Fruit fly (Drosophila melanogaster) whole organism, pupa: Measurements from ENCODE around the gene Pex14.

Source experiments
- CG10348 ChIP-seq: fragments of 200-800 bp; sonication (Bioruptor generic); IDR thresholded peaks from 2 replicates; pipeline ENCODE4 v1.3.6; 2022; ENCODE audit warnings: missing biosample characterization, missing genetic modification characterization
- CG12605 ChIP-seq: fragments of 200-800 bp; sonication (Bioruptor generic); IDR thresholded peaks from 2 replicates; pipeline ENCODE4 v1.3.6; 2022; ENCODE audit warnings: missing biosample characterization, missing genetic modification characterization
- CG13204 ChIP-seq: fragments of 200-800 bp; sonication (Bioruptor generic); optimal IDR thresholded peaks from 2 replicates; lab custom pipeline; 2018; ENCODE audit warnings: missing biosample characterization, mild to moderate bottlenecking, missing genetic modification characterization, moderate library complexity
- CG14655 ChIP-seq: fragments of 200-800 bp; sonication (Bioruptor generic); optimal IDR thresholded peaks from 3 replicates; lab custom pipeline; 2017; ENCODE audit warnings: mild to moderate bottlenecking, missing biosample characterization, missing genetic modification reagents, missing genetic modification characterization
- CG15710 ChIP-seq: fragments of 200-800 bp; sonication (Bioruptor generic); optimal IDR thresholded peaks from 2 replicates; lab custom pipeline; 2018; ENCODE audit warnings: missing biosample characterization, mild to moderate bottlenecking, missing genetic modification characterization, moderate library complexity
- CG17806 ChIP-seq: fragments of 200-800 bp; sonication (Bioruptor generic); optimal IDR thresholded peaks from 2 replicates; lab custom pipeline; 2018; ENCODE audit warnings: missing biosample characterization, mild to moderate bottlenecking, missing genetic modification characterization, moderate library complexity
- CG32121 ChIP-seq: fragments of 200-800 bp; sonication (Bioruptor generic); IDR thresholded peaks from 2 replicates; pipeline ENCODE4 v1.3.6; 2022; ENCODE audit warnings: missing biosample characterization, missing genetic modification characterization
- CG34367 ChIP-seq: fragments of 200-800 bp; sonication (Bioruptor generic); optimal IDR thresholded peaks from 2 replicates; lab custom pipeline; 2018; ENCODE audit warnings: missing biosample characterization, mild to moderate bottlenecking, missing genetic modification characterization
- CG4496 ChIP-seq: fragments of 200-800 bp; sonication (Bioruptor generic); IDR thresholded peaks from 3 replicates; pipeline ENCODE4 v1.3.6; 2022; ENCODE audit warnings: missing biosample characterization, missing genetic modification characterization
- CG8159 ChIP-seq: fragments of 200-800 bp; sonication (Bioruptor generic); optimal IDR thresholded peaks from 3 replicates; lab custom pipeline; 2018; ENCODE audit warnings: missing biosample characterization, mild to moderate bottlenecking, missing genetic modification characterization, moderate library complexity
- CG8301 ChIP-seq: fragments of 200-800 bp; sonication (Bioruptor generic); optimal IDR thresholded peaks from 2 replicates; lab custom pipeline; 2018; ENCODE audit warnings: missing biosample characterization, mild to moderate bottlenecking, missing genetic modification characterization
- CG9948 ChIP-seq: fragments of 200-800 bp; sonication (Bioruptor generic); optimal IDR thresholded peaks from 2 replicates; lab custom pipeline; 2018; ENCODE audit warnings: missing biosample characterization, mild to moderate bottlenecking, missing genetic modification characterization, moderate library complexity
- D1 ChIP-seq: fragments of 200-800 bp; sonication (Bioruptor generic); optimal IDR thresholded peaks from 2 replicates; lab custom pipeline; 2018; ENCODE audit warnings: missing biosample characterization, mild to moderate bottlenecking, missing genetic modification characterization, moderate library complexity
- EcR ChIP-seq: fragments of 200-800 bp; sonication (Bioruptor generic); optimal IDR thresholded peaks from 3 replicates; lab custom pipeline; 2019; ENCODE audit warnings: missing biosample characterization, missing genetic modification characterization, mild to moderate bottlenecking, moderate library complexity, missing genetic modification reagents
- Ets98B ChIP-seq: fragments of 200-800 bp; sonication (Bioruptor generic); IDR thresholded peaks from 2 replicates; pipeline ENCODE4 v1.3.6; 2022; ENCODE audit warnings: missing biosample characterization, missing genetic modification characterization
- Pif1A ChIP-seq: fragments of 200-800 bp; sonication (Bioruptor generic); optimal IDR thresholded peaks from 3 replicates; lab custom pipeline; 2016; ENCODE audit warnings: missing biosample characterization, missing genetic modification characterization
- Pif1B ChIP-seq: fragments of 200-800 bp; sonication (Bioruptor generic); optimal IDR thresholded peaks from 3 replicates; lab custom pipeline; 2016; ENCODE audit warnings: missing biosample characterization, missing genetic modification characterization
- Snoo ChIP-seq: fragments of 200-800 bp; sonication (Bioruptor generic); optimal IDR thresholded peaks from 3 replicates; lab custom pipeline; 2017; ENCODE audit warnings: missing biosample characterization, mild to moderate bottlenecking, missing genetic modification characterization, inconsistent platforms
- fd96Ca ChIP-seq: fragments of 200-800 bp; sonication (Bioruptor generic); IDR thresholded peaks from 3 replicates; pipeline ENCODE4 v1.3.6; 2022; ENCODE audit warnings: missing biosample characterization, missing genetic modification characterization
- gl ChIP-seq: fragments of 200-800 bp; sonication (Bioruptor generic); optimal IDR thresholded peaks from 2 replicates; lab custom pipeline; 2018; ENCODE audit warnings: missing biosample characterization, mild to moderate bottlenecking, missing genetic modification characterization
- rn ChIP-seq: fragments of 200-800 bp; sonication (Bioruptor generic); IDR thresholded peaks from 2 replicates; pipeline ENCODE4 v1.3.6; 2022; ENCODE audit warnings: missing biosample characterization, missing genetic modification characterization

Pex14 gene

dm6 chr3L:20796757-20797156 lies 18.2 kb downstream of the Pex14 start:
- no peak for TF ChIP-seq rn (GFP tag; lab: Robert Waterston, UW)
- TF ChIP-seq CG9948, result no peak
- no peak for TF ChIP-seq CG14655 (GFP tag; lab: Kevin White, UChicago)
- TF ChIP-seq CG8159, result no peak
- no peak for TF ChIP-seq CG10348 (GFP tag; lab: Robert Waterston, UW)
- TF ChIP-seq CG15710, result no peak
- no peak for TF ChIP-seq gl (tag; lab: Kevin White, UChicago)

dm6 chr3L:20797379-20797778 lies 18.8 kb downstream of the Pex14 start:
- TF ChIP-seq EcR (GFP tag; lab: Kevin White, UChicago) (no peak), fd96Ca (GFP tag; lab: Robert Waterston, UW) (no peak), CG13204 (GFP tag; lab: Kevin White, UChicago) (no peak), Ets98B (GFP tag; lab: Robert Waterston, UW) (no peak), CG12605 (GFP tag; lab: Robert Waterston, UW) (no peak), CG10348 (GFP tag; lab: Robert Waterston, UW) (no peak)

DNA sequence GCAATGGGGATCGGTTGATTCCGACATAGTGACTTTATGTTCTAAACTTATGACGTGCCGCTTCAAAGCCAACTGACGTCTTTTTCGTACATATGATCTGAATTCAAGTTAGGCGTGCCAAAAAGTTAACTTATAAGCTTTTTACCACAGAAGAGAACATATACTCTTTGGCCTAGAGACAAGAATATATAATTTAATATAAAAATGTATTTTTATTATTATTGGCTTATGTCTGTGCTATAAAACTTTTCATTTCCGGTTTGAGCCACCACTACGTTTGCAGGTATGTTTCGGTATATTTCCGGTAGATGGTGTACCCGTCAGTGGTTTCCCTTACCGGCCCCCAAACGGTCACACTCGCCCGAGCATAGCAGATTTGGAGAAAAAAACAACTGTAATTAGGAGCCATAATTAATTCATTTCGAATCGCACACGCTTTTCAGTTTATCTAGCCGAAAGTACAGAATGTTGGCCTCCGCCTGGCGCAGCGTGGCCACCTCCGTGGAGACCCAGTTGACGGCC lies 19.8 kb downstream of the Pex14 start, which contains the start of the genes CG3698 and tzn:
Gene CG3698 (minus strand): TSS at position 51 of the 522 bp plus-strand sequence.
Gene tzn (plus strand): TSS at position 321 of the 522 bp plus-strand sequence.
- no peak for TF ChIP-seq CG14655 (GFP tag; lab: Kevin White, UChicago)
- no peak for TF ChIP-seq EcR (GFP tag; lab: Kevin White, UChicago)
- peak; percentile 59; the same call in 1 of the 2 replicates for TF ChIP-seq CG32121 (GFP tag; lab: Robert Waterston, UW)
- no peak for TF ChIP-seq CG17806
- peak; percentile 72 for TF ChIP-seq CG15710
- TF ChIP-seq fd96Ca (GFP tag; lab: Robert Waterston, UW), result no peak; the same call in 2 of the 3 replicates
- no peak for TF ChIP-seq CG9948
- peak; percentile 89 for TF ChIP-seq CG4496 (GFP tag; lab: Robert Waterston, UW)
- TF ChIP-seq CG8159, result no peak
- no peak for TF ChIP-seq CG13204 (GFP tag; lab: Kevin White, UChicago)
- TF ChIP-seq CG34367, result peak; percentile 82
- TF ChIP-seq gl (tag; lab: Kevin White, UChicago), result peak; percentile 48
- no peak for TF ChIP-seq Pif1B (GFP tag; lab: Kevin White, UChicago)
- TF ChIP-seq CG12605 (GFP tag; lab: Robert Waterston, UW), result no peak
- TF ChIP-seq rn (GFP tag; lab: Robert Waterston, UW), result peak; percentile 76
- peak; percentile 93 for TF ChIP-seq Snoo (tag; lab: Kevin White, UChicago)
- peak; percentile 52; the same call in 1 of the 2 replicates for TF ChIP-seq Ets98B (GFP tag; lab: Robert Waterston, UW)
- no peak for TF ChIP-seq CG8301 (tag; lab: Kevin White, UChicago)
- TF ChIP-seq D1 (tag; lab: Kevin White, UChicago), result no peak
- no peak for TF ChIP-seq Pif1A (GFP tag; lab: Kevin White, UChicago)
- TF ChIP-seq CG10348 (GFP tag; lab: Robert Waterston, UW), result no peak

DNA sequence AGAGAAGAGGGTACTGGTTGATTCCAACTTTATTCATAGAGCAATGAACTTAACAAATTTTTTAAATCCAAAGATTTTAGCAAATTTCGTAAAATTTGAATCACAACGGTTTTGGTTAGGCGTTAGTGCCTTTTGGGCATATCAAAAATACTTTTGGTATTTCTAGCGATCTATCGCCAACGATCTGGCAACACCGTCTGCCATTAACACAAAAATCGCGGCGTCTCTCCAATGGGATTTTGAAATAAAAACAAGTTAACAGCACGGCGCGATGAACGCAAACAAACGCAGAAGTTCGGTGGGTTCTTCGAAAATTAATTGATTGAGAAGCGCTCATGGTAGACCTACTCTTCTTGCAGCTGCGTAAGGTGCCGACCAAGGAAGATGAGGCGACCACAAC lies 21.6 kb downstream of the Pex14 start, which contains the start of gene Spc105R:
Gene Spc105R (plus strand): TSS at position 203 of the 400 bp plus-strand sequence.
- TF ChIP-seq CG8159, result no peak

DNA sequence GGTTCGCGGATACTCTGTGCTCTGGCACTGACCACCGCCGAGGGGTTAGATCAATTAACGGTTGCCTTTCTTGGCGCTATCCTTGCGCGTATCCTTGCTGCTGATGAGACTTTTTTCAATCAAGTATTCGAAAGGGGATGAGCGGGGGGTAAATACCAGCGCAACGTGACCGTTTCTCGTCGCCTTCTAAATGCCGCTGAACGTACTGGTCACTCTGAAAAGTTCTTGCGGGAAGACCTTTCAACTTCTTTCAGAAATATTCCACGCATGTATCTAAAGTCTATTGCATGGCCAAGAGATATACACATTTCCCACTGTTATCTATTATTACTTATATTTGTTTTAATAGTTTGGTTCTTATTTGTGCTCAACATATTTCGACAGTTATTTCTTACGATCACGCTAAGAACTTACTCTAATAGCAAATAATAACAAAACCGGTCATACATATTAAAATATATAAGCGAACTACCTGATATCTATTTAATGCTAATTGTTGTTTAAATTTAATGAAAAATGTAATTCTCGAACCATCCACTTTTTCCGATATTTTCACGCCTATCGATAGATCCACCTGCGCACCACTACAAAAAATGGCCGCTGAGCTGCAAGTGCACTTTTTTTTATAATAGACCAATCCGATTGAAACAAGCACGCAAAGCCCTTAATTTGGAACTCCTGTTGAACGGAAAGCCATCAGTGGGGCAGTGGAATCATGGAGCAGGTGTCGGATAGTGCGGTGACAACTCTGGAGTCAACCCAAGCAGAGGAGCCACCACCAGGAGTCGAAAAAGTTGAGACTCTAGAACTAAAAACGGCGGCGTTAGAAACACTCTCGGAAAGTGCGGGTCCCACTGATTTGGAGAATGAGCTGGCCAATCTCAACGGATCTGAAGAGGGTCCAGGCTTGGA lies 30.7 kb downstream of the Pex14 start, which contains the start of the genes CG3634 and HIPP1:
Gene CG3634 (minus strand): TSS at position 185 of the 912 bp plus-strand sequence.
Gene HIPP1 (plus strand): TSS at position 582 of the 912 bp plus-strand sequence.
- TF ChIP-seq CG13204 (GFP tag; lab: Kevin White, UChicago) (no peak), CG4496 (GFP tag; lab: Robert Waterston, UW) (0 out of 3 replicates have a peak, but pooled peaks have one; percentile 25)

- TF ChIP-seq CG4496 (GFP tag; lab: Robert Waterston, UW), result no peak
These were observed 37.2 kb downstream of the Pex14 start, which contains the start of the genes CG3618 and Pka-R1 for dm6 chr3L:20815666-20816375. Gene CG3618 (minus strand): TSS chr3L:20816075. Gene Pka-R1 (plus strand): TSS chr3L:20816118.
